Worm (Caenorhabditis elegans): Measurements from ENCODE around the gene lact-6.

DNA sequence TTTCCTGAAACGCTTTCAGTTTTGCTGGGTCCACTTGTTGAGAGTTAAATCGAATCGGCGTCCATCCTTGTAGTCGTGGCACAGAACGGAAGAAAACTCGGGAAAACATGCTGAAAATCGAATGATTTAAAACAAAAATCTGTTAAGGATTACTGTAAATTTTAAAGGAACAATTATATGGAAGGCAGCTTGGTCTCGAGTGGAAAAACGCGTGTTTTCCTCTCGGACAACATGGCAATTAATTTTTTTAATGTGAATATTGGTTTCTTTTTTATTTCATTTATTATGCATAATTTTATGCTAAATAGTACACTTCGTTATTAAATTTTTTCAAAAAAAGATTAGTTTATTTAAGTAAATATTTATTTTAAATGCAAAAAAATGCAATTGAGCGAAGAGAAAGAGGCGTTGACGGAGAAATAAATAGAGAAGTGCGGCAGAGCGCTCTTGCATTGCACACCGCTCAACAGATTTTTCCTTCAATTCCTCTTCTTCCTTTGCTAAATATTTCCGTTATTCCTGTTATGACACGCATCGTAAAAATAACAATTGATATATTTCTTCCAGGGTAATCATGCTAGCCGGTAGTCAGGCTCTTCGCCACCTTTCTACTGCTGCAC, 51.0 kb downstream of the lact-6 start, which contains the start of the genes C30H6.9 and dlat-2:
- no peak for TF ChIP-seq ceh-16 (tag; optimal IDR thresholded peaks at IDR 0.05)
- TF ChIP-seq nhr-11 (tag; optimal IDR thresholded peaks at IDR 0.05): no peak
